Worm (Caenorhabditis elegans) whole organism, L4/young adult: ENCODE results near the gene T19H12.6.

Experiments used
- W03F9.2 ChIP-seq: fragments of 150-350 bp; optimal IDR thresholded peaks from 2 replicates; lab custom pipeline; 2014; ENCODE audit warnings: missing biosample characterization, missing genetic modification characterization
- dao-5 ChIP-seq: sonication (generic microtip); optimal IDR thresholded peaks from 2 replicates; lab custom pipeline; 2016; ENCODE audit warnings: missing genotype, missing genetic modification characterization, moderate library complexity, missing compliant biosample characterization
- him-1 ChIP-seq: sonication (generic microtip); optimal IDR thresholded peaks from 2 replicates; lab custom pipeline; 2016; ENCODE audit warnings: missing genotype, missing genetic modification reagents, missing genetic modification characterization, missing compliant biosample characterization

- TF ChIP-seq dao-5 (tag; lab: Kevin White, UChicago) = no peak
- no peak for TF ChIP-seq him-1 (tag; lab: Kevin White, UChicago)
- TF ChIP-seq W03F9.2 (tag; lab: Kevin White, UChicago) = no peak
These were observed 26.3 kb downstream of the T19H12.6 start, which contains the start of gene nex-4 for ce11 chrV:4851138-4851537.
